Worm (Caenorhabditis elegans) whole organism, late embryonic: Measurements from ENCODE around the gene dpy-13.

Source experiments
- ceh-18 ChIP-seq: sonication (generic microtip); optimal IDR thresholded peaks from 2 replicates; lab custom pipeline; 2016; ENCODE audit warnings: missing genetic modification characterization, missing compliant biosample characterization
- che-1 ChIP-seq: sonication (generic microtip); optimal IDR thresholded peaks from 2 replicates; lab custom pipeline; 2016; ENCODE audit warnings: mild to moderate bottlenecking, missing genetic modification characterization, missing compliant biosample characterization
- dve-1 ChIP-seq: sonication (generic microtip); optimal IDR thresholded peaks from 2 replicates; lab custom pipeline; 2017; ENCODE audit warnings: antibody characterized with exemption, mild to moderate bottlenecking, missing genetic modification characterization, missing compliant biosample characterization
- hlh-30 ChIP-seq: sonication (generic microtip); optimal IDR thresholded peaks from 2 replicates; lab custom pipeline; 2017; ENCODE audit warnings: antibody characterized with exemption, missing genetic modification characterization, missing compliant biosample characterization; ENCODE audit not compliant: insufficient read depth
- nfya-1 ChIP-seq: sonication (generic microtip); optimal IDR thresholded peaks from 2 replicates; lab custom pipeline; 2017; ENCODE audit warnings: missing genetic modification characterization, mild to moderate bottlenecking, missing compliant biosample characterization, antibody characterized with exemption, moderate library complexity
- tbx-7 ChIP-seq: sonication (generic microtip); optimal IDR thresholded peaks from 2 replicates; lab custom pipeline; 2016; ENCODE audit warnings: missing genotype, missing genetic modification characterization, missing compliant biosample characterization

- TF ChIP-seq dve-1 (tag; lab: Kevin White, UChicago), result no peak
- no peak for TF ChIP-seq ceh-18
- no peak for TF ChIP-seq nfya-1
- no peak for TF ChIP-seq tbx-7 (tag; lab: Kevin White, UChicago)
- TF ChIP-seq che-1 (tag; lab: Kevin White, UChicago), result no peak
- no peak for TF ChIP-seq hlh-30 (tag; lab: Kevin White, UChicago)
Observed at ce11 chrIV:4243830-4244406, 8.5 kb downstream of the dpy-13 start.
